Fruit fly (Drosophila melanogaster) whole organism, embryonic: Measurements from ENCODE around the gene CG13931.

Experiments used
- Bteb2 ChIP-seq: fragments of 200-800 bp; sonication (Bioruptor generic); optimal IDR thresholded peaks from 2 replicates; lab custom pipeline; 2016; ENCODE audit warnings: missing biosample characterization, missing genetic modification characterization
- CG10321 ChIP-seq: fragments of 200-800 bp; sonication (Bioruptor generic); IDR thresholded peaks from 2 replicates; pipeline ENCODE4 v1.3.6; 2022; ENCODE audit warnings: missing biosample characterization, missing genetic modification characterization
- CG10431 ChIP-seq: fragments of 200-800 bp; sonication (Bioruptor generic); optimal IDR thresholded peaks from 3 replicates; lab custom pipeline; 2018; ENCODE audit warnings: missing biosample characterization, mild to moderate bottlenecking, missing genetic modification characterization
- CG11398 ChIP-seq: fragments of 200-800 bp; sonication (Bioruptor generic); optimal IDR thresholded peaks from 2 replicates; lab custom pipeline; 2016; ENCODE audit warnings: missing biosample characterization, missing genetic modification characterization
- CG11456 ChIP-seq: fragments of 200-800 bp; sonication (Bioruptor generic); IDR thresholded peaks from 3 replicates; pipeline ENCODE4 v1.3.6; 2022; ENCODE audit warnings: missing biosample characterization, missing genetic modification characterization
- CG12155 ChIP-seq: fragments of 200-800 bp; sonication (Bioruptor generic); optimal IDR thresholded peaks from 3 replicates; lab custom pipeline; 2016; ENCODE audit warnings: missing biosample characterization, missing genetic modification characterization
- CG12659 ChIP-seq: fragments of 200-800 bp; sonication (Bioruptor generic); optimal IDR thresholded peaks from 3 replicates; lab custom pipeline; 2017; ENCODE audit warnings: mild to moderate bottlenecking, missing biosample characterization, missing genetic modification reagents, missing genetic modification characterization
- CG14441 ChIP-seq: fragments of 200-800 bp; sonication (Bioruptor generic); IDR thresholded peaks from 2 replicates; pipeline ENCODE4 v1.3.6; 2022; ENCODE audit warnings: missing biosample characterization, missing genetic modification characterization
- CG14667 ChIP-seq: fragments of 200-800 bp; sonication (Bioruptor generic); IDR thresholded peaks from 2 replicates; pipeline ENCODE4 v1.3.6; 2022; ENCODE audit warnings: missing biosample characterization, missing genetic modification characterization
- CG15514 ChIP-seq: fragments of 200-800 bp; sonication (Bioruptor generic); optimal IDR thresholded peaks from 3 replicates; lab custom pipeline; 2017; ENCODE audit warnings: missing biosample characterization, missing genetic modification characterization, mild to moderate bottlenecking, moderate library complexity, missing genetic modification reagents
- CG1647 ChIP-seq: fragments of 200-800 bp; sonication (Bioruptor generic); optimal IDR thresholded peaks from 3 replicates; lab custom pipeline; 2016; ENCODE audit warnings: missing biosample characterization, missing genetic modification characterization
- CG17829 ChIP-seq: fragments of 200-800 bp; optimal IDR thresholded peaks from 2 replicates; lab custom pipeline; 2019; ENCODE audit warnings: missing biosample characterization, mild to moderate bottlenecking, missing genetic modification characterization, moderate library complexity
- CG2116 ChIP-seq: fragments of 200-800 bp; sonication (Bioruptor generic); optimal IDR thresholded peaks from 3 replicates; lab custom pipeline; 2018; ENCODE audit warnings: missing biosample characterization, mild to moderate bottlenecking, missing genetic modification characterization
- CG3281 ChIP-seq: fragments of 200-800 bp; sonication (Bioruptor generic); optimal IDR thresholded peaks from 3 replicates; lab custom pipeline; 2017; ENCODE audit warnings: missing biosample characterization, mild to moderate bottlenecking, missing genetic modification characterization
- CG34376 ChIP-seq: fragments of 200-800 bp; sonication (Bioruptor generic); optimal IDR thresholded peaks from 2 replicates; lab custom pipeline; 2018; ENCODE audit warnings: missing biosample characterization, mild to moderate bottlenecking, missing genetic modification characterization
- CG34422 ChIP-seq: fragments of 200-800 bp; sonication (Bioruptor generic); IDR thresholded peaks from 3 replicates; pipeline ENCODE4 v1.3.6; 2022; ENCODE audit warnings: missing biosample characterization, missing genetic modification characterization
- CG3838 ChIP-seq: fragments of 200-800 bp; sonication (Bioruptor generic); optimal IDR thresholded peaks from 3 replicates; lab custom pipeline; 2016; ENCODE audit warnings: missing biosample characterization, missing genetic modification characterization
- CG4282 ChIP-seq: fragments of 200-800 bp; sonication (Bioruptor generic); optimal IDR thresholded peaks from 2 replicates; lab custom pipeline; 2016; ENCODE audit warnings: missing biosample characterization, missing genetic modification characterization
- CG4820 ChIP-seq: fragments of 200-800 bp; sonication (Bioruptor generic); optimal IDR thresholded peaks from 3 replicates; lab custom pipeline; 2016; ENCODE audit warnings: missing biosample characterization, missing genetic modification characterization
- CG5180 ChIP-seq: fragments of 200-800 bp; sonication (Bioruptor generic); optimal IDR thresholded peaks from 3 replicates; lab custom pipeline; 2017; ENCODE audit warnings: missing biosample characterization, missing genetic modification characterization, mild to moderate bottlenecking, moderate library complexity, missing genetic modification reagents
- CG6272 ChIP-seq: fragments of 200-800 bp; sonication (Bioruptor generic); IDR thresholded peaks from 2 replicates; pipeline ENCODE4 v1.3.6; 2022; ENCODE audit warnings: missing biosample characterization, missing genetic modification characterization
- CG6689 ChIP-seq: fragments of 200-800 bp; sonication (Bioruptor generic); IDR thresholded peaks from 2 replicates; pipeline ENCODE4 v1.3.6; 2022; ENCODE audit warnings: missing biosample characterization, missing genetic modification characterization
- CG7987 ChIP-seq: fragments of 200-800 bp; sonication (Bioruptor generic); optimal IDR thresholded peaks from 2 replicates; lab custom pipeline; 2018; ENCODE audit warnings: missing biosample characterization, mild to moderate bottlenecking, missing genetic modification characterization, moderate library complexity
- CG9727 ChIP-seq: fragments of 200-800 bp; sonication (Bioruptor generic); optimal IDR thresholded peaks from 3 replicates; lab custom pipeline; 2017; ENCODE audit warnings: missing biosample characterization, mild to moderate bottlenecking, missing genetic modification characterization
- CG9876 ChIP-seq: fragments of 200-800 bp; sonication (Bioruptor generic); optimal IDR thresholded peaks from 2 replicates; lab custom pipeline; 2016; ENCODE audit warnings: missing biosample characterization, missing genetic modification characterization
- Deaf1 ChIP-seq: fragments of 200-800 bp; optimal IDR thresholded peaks from 3 replicates; lab custom pipeline; 2019; ENCODE audit warnings: missing biosample characterization, mild to moderate bottlenecking, missing genetic modification characterization, moderate library complexity
- Doc2 ChIP-seq: fragments of 200-800 bp; sonication (Bioruptor generic); IDR thresholded peaks from 2 replicates; pipeline ENCODE4 v1.3.6; 2022; ENCODE audit warnings: missing biosample characterization, missing genetic modification characterization
- E2f1 ChIP-seq: fragments of 200-800 bp; sonication (Bioruptor generic); IDR thresholded peaks from 2 replicates; pipeline ENCODE4 v1.3.6; 2022; ENCODE audit warnings: missing biosample characterization, missing genetic modification characterization
- E2f2 ChIP-seq: fragments of 200-800 bp; sonication (Bioruptor generic); IDR thresholded peaks from 2 replicates; pipeline ENCODE4 v1.3.6; 2022; ENCODE audit warnings: missing biosample characterization, missing genetic modification characterization
- Hand ChIP-seq: fragments of 200-800 bp; sonication (Bioruptor generic); optimal IDR thresholded peaks from 2 replicates; lab custom pipeline; 2017; ENCODE audit warnings: mild to moderate bottlenecking, missing biosample characterization, missing genetic modification reagents, missing genetic modification characterization
- Hr51 ChIP-seq, 2 experiments: fragments of 200-800 bp; sonication (Bioruptor generic); optimal IDR thresholded peaks; 2 replicates in 1 of 2; 3 replicates in 1 of 2; lab custom pipeline; 2016 to 2018; ENCODE audit warnings: missing biosample characterization in 2 of 2, missing genetic modification characterization in 2 of 2, mild to moderate bottlenecking in 1 of 2, moderate library complexity in 1 of 2
- NC2α ChIP-seq: fragments of 200-800 bp; sonication (Bioruptor generic); optimal IDR thresholded peaks from 2 replicates; lab custom pipeline; 2016; ENCODE audit warnings: missing biosample characterization, missing genetic modification characterization
- NK7.1 ChIP-seq: fragments of 200-800 bp; sonication (Bioruptor generic); optimal IDR thresholded peaks from 3 replicates; lab custom pipeline; 2016; ENCODE audit warnings: missing biosample characterization, missing genetic modification characterization
- Ptx1 ChIP-seq: fragments of 200-800 bp; sonication (Bioruptor generic); IDR thresholded peaks from 2 replicates; pipeline ENCODE4 v1.3.6; 2022; ENCODE audit warnings: missing biosample characterization, missing genetic modification characterization
- ab ChIP-seq: fragments of 200-800 bp; sonication (Bioruptor generic); optimal IDR thresholded peaks from 2 replicates; lab custom pipeline; 2016; ENCODE audit warnings: missing biosample characterization, missing genetic modification characterization
- ato ChIP-seq: fragments of 200-800 bp; sonication (Bioruptor generic); IDR thresholded peaks from 2 replicates; pipeline ENCODE4 v1.3.6; 2022; ENCODE audit warnings: missing biosample characterization, missing genetic modification characterization; ENCODE audit not compliant: partially characterized antibody
- cad ChIP-seq: fragments of >200 bp; optimal IDR thresholded peaks from 2 replicates; lab custom pipeline; 2017; ENCODE audit warnings: missing biosample characterization, missing genetic modification characterization
- cas ChIP-seq: fragments of 200-800 bp; sonication (Bioruptor generic); IDR thresholded peaks from 2 replicates; pipeline ENCODE4 v1.3.6; 2022; ENCODE audit warnings: missing biosample characterization, missing genetic modification characterization
- ci ChIP-seq: fragments of 200-800 bp; sonication (Bioruptor generic); IDR thresholded peaks from 3 replicates; pipeline ENCODE4 v1.3.6; 2022; ENCODE audit warnings: missing biosample characterization, missing genetic modification characterization
- dimm ChIP-seq: fragments of 200-800 bp; sonication (Bioruptor generic); IDR thresholded peaks from 2 replicates; pipeline ENCODE4 v1.3.6; 2022; ENCODE audit warnings: missing biosample characterization, missing genetic modification characterization
- dysf ChIP-seq: fragments of 200-800 bp; sonication (Bioruptor generic); IDR thresholded peaks from 3 replicates; pipeline ENCODE4 v1.3.6; 2022; ENCODE audit warnings: missing biosample characterization, missing genetic modification characterization
- exex ChIP-seq: fragments of 200-800 bp; sonication (Bioruptor generic); optimal IDR thresholded peaks from 4 replicates; lab custom pipeline; 2018; ENCODE audit warnings: missing biosample characterization, mild to moderate bottlenecking, missing genetic modification characterization, moderate library complexity
- fd64A ChIP-seq: fragments of 200-800 bp; sonication (Bioruptor generic); optimal IDR thresholded peaks from 3 replicates; lab custom pipeline; 2018; ENCODE audit warnings: missing biosample characterization, mild to moderate bottlenecking, missing genetic modification characterization
- her ChIP-seq: fragments of 200-800 bp; sonication (Bioruptor generic); optimal IDR thresholded peaks from 2 replicates; lab custom pipeline; 2016; ENCODE audit warnings: missing biosample characterization, missing genetic modification characterization
- sisA ChIP-seq: fragments of 200-800 bp; sonication (Bioruptor generic); IDR thresholded peaks from 2 replicates; pipeline ENCODE4 v1.3.6; 2022; ENCODE audit warnings: missing biosample characterization, missing genetic modification characterization
- stwl ChIP-seq: fragments of 200-800 bp; sonication (Bioruptor generic); optimal IDR thresholded peaks from 3 replicates; lab custom pipeline; 2018; ENCODE audit warnings: missing biosample characterization, mild to moderate bottlenecking, missing genetic modification characterization, moderate library complexity
- tin ChIP-seq: fragments of 200-800 bp; sonication (Bioruptor generic); optimal IDR thresholded peaks from 3 replicates; lab custom pipeline; 2016; ENCODE audit warnings: missing biosample characterization, missing genetic modification characterization
- zen ChIP-seq: fragments of 200-800 bp; sonication (Bioruptor generic); optimal IDR thresholded peaks from 3 replicates; lab custom pipeline; 2018; ENCODE audit warnings: missing biosample characterization, mild to moderate bottlenecking, missing genetic modification characterization, moderate library complexity
- zf30C ChIP-seq: fragments of 200-800 bp; sonication (Bioruptor generic); optimal IDR thresholded peaks from 3 replicates; lab custom pipeline; 2018; ENCODE audit warnings: missing biosample characterization, mild to moderate bottlenecking, missing genetic modification characterization

Gene CG13931

dm6 chr3L:1746338-1747199 lies 44.4 kb upstream of the CG13931 start, which contains the start of gene CG13921 (continued):
- peak; percentile 14 for TF ChIP-seq cad (GFP tag; lab: Kevin White, UChicago)
- peak; percentile 100 for TF ChIP-seq zen (tag; lab: Kevin White, UChicago)
- TF ChIP-seq NK7.1 (GFP tag; lab: Kevin White, UChicago): peak; percentile 99
- TF ChIP-seq ato: no peak
- peak; percentile 83 for TF ChIP-seq CG10321 (GFP tag; lab: Robert Waterston, UW)
- peak; percentile 99 for TF ChIP-seq E2f1
- peak; percentile 95 for TF ChIP-seq Doc2 (GFP tag; lab: Robert Waterston, UW)
- TF ChIP-seq CG9876 (GFP tag; lab: Kevin White, UChicago): peak; percentile 97
- peak; percentile 99 for TF ChIP-seq CG6689 (GFP tag; lab: Robert Waterston, UW)
- TF ChIP-seq Deaf1 (tag; lab: Kevin White, UChicago): peak; percentile 86
- peak; percentile 97 for TF ChIP-seq dimm (GFP tag; lab: Robert Waterston, UW)
- peak; percentile 97 for TF ChIP-seq CG3281 (GFP tag; lab: Kevin White, UChicago)
- peak; percentile 100 for TF ChIP-seq sisA
- TF ChIP-seq Hand (GFP tag; lab: Kevin White, UChicago): peak; percentile 87
- TF ChIP-seq stwl: peak; percentile 95
- TF ChIP-seq CG11456 (GFP tag; lab: Robert Waterston, UW): peak; percentile 99
- peak; percentile 97 for TF ChIP-seq cas (GFP tag; lab: Robert Waterston, UW)
- TF ChIP-seq CG5180 (GFP tag; lab: Kevin White, UChicago): peak; percentile 100
- TF ChIP-seq CG6272 (GFP tag; lab: Robert Waterston, UW): peak; percentile 99
- TF ChIP-seq zf30C: peak; percentile 100
- peak; percentile 98 for TF ChIP-seq CG7987
- TF ChIP-seq CG17829: peak; percentile 100
- TF ChIP-seq CG14667 (GFP tag; lab: Robert Waterston, UW): peak; percentile 99
- TF ChIP-seq CG9727 (GFP tag; lab: Kevin White, UChicago): peak; percentile 100
- TF ChIP-seq CG2116 (GFP tag; lab: Kevin White, UChicago): peak; percentile 86
- peak; percentile 97 for TF ChIP-seq her (GFP tag; lab: Kevin White, UChicago)
- TF ChIP-seq CG4282 (GFP tag; lab: Kevin White, UChicago): peak; percentile 96
- TF ChIP-seq tin: peak; percentile 100
- TF ChIP-seq CG12659 (GFP tag; lab: Kevin White, UChicago): peak; percentile 98
- peak; percentile 96 for TF ChIP-seq CG3838 (GFP tag; lab: Kevin White, UChicago)
- TF ChIP-seq Ptx1: peak; percentile 95
- peak; percentile 98 for TF ChIP-seq NC2α (GFP tag; lab: Kevin White, UChicago)
- peak; percentile 98 for TF ChIP-seq fd64A
- TF ChIP-seq E2f2 (GFP tag; lab: Robert Waterston, UW): peak; percentile 85
- peak; percentile 99 for TF ChIP-seq CG1647
- TF ChIP-seq dysf: peak; percentile 99
- TF ChIP-seq CG15514 (GFP tag; lab: Kevin White, UChicago): peak; percentile 92
- peak; percentile 98 for TF ChIP-seq CG12155 (GFP tag; lab: Kevin White, UChicago)
- TF ChIP-seq CG14441 (GFP tag; lab: Robert Waterston, UW): peak; percentile 97
- TF ChIP-seq ab (GFP tag; lab: Kevin White, UChicago): peak; percentile 97
- peak; percentile 94 for TF ChIP-seq CG10431 (GFP tag; lab: Kevin White, UChicago)
- TF ChIP-seq CG11398 (GFP tag; lab: Kevin White, UChicago): peak; percentile 98
- peak; percentile 82 for TF ChIP-seq exex
- peak; percentile 98 for TF ChIP-seq Bteb2 (GFP tag; lab: Kevin White, UChicago)
- peak; percentile 99 for TF ChIP-seq CG34422
- peak; percentile 99 for TF ChIP-seq CG4820 (GFP tag; lab: Kevin White, UChicago)
- peak; percentile 100 for TF ChIP-seq ci
- peak; percentile 93 for TF ChIP-seq CG34376
- peak; percentile 97 to 99 for TF ChIP-seq Hr51 (GFP tag; optimal IDR thresholded peaks at IDR 0.05; lab: Kevin White, UChicago)
